ENCODE assay signal across 2 worm cellular contexts in the genomic region with DNA sequence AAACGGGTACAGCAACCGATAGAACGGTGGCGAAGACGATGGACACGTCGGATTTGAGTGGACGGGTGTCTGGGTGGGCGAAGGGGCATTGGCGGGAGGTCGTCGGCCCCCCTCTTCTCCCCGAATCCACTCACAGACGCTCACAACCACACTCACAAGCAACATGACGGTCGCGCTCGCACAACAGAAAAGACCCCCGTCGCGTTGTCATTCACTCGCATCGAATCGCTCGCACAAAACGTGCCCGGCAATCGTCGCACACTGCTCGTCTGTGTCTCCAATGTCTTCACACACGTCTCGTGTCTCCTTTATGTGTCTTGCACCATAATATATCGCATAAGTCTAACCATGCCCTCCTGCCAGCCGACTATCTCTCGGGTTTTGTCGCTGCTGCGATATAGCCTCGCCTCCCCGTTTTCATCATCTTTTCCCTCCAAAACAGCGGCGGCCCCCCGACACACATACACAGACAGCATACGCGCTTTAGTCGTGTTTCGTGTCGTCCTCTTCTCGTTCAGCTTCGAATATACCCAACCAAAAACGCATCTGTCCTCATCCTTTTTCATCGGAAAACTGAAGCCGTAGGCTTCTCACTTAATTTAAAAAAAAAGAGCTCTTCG.
TF ChIP-seq lines count a peak whose summit lies in the region.

No protein-coding gene starts in this region.

TF ChIP-seq in whole organism, L4 larva, 104 proteins besides CTCF, POLR2A, EP300 and RAD21 (continued from another document):
- TF ChIP-seq mxl-3 (GFP tag; optimal IDR thresholded peaks at IDR 0.05; lab: Kevin White, UChicago) (peak; percentile 93), unc-62 (GFP tag; optimal IDR thresholded peaks at IDR 0.05 in 1 of 2; lab: Kevin White, UChicago) (peak in 1 of 2 experiments; percentile 100), unc-62 (tag; optimal IDR thresholded peaks at IDR 0.05; lab: Kevin White, UChicago) (no peak), lir-3 (tag; optimal IDR thresholded peaks at IDR 0.05; lab: Kevin White, UChicago) (no peak), lin-38 (GFP tag; IDR thresholded peaks at IDR 0.05; lab: Robert Waterston, UW) (peak; percentile 61), F44E2.7 (GFP tag; IDR thresholded peaks at IDR 0.05; lab: Robert Waterston, UW) (no peak), zfp-3 (GFP tag; conservative IDR thresholded peaks at IDR 0.05; lab: Robert Waterston, UW) (no peak), unc-39 (tag; optimal IDR thresholded peaks at IDR 0.05; lab: Kevin White, UChicago) (peak; percentile 6), T20F7.1 (GFP tag; optimal IDR thresholded peaks at IDR 0.05; lab: Kevin White, UChicago) (no peak), nhr-48 (tag; optimal IDR thresholded peaks at IDR 0.05; lab: Kevin White, UChicago) (peak; percentile 80), set-16 (GFP tag; IDR thresholded peaks at IDR 0.05; lab: Robert Waterston, UW) (peak; percentile 96), dve-1 (tag; optimal IDR thresholded peaks at IDR 0.05; lab: Kevin White, UChicago; ENCODE audit: insufficient read depth) (peak; percentile 85), saeg-2 (GFP tag; IDR thresholded peaks at IDR 0.05; lab: Robert Waterston, UW) (no peak), pqm-1 (tag; optimal IDR thresholded peaks at IDR 0.05; lab: Kevin White, UChicago) (no peak), sdz-12 (GFP tag; optimal IDR thresholded peaks at IDR 0.05; lab: Kevin White, UChicago) (peak; percentile 4), nhr-111 (GFP tag; optimal IDR thresholded peaks at IDR 0.05; lab: Kevin White, UChicago) (no peak), dmd-9 (GFP tag; IDR thresholded peaks at IDR 0.05; lab: Robert Waterston, UW) (0 out of 2 replicates have a peak, but pooled peaks have one; percentile 57), lin-1 (GFP tag; IDR thresholded peaks at IDR 0.05; lab: Robert Waterston, UW) (peak; percentile 74; the same call in 1 of the 2 replicates), mdt-29 (GFP tag; IDR thresholded peaks at IDR 0.05; lab: Robert Waterston, UW) (no peak; the same call in 1 of the 2 replicates), D1046.2 (GFP tag; IDR thresholded peaks at IDR 0.05; lab: Robert Waterston, UW) (0 out of 2 replicates have a peak, but pooled peaks have one; percentile 40), ctbp-1 (GFP tag; IDR thresholded peaks at IDR 0.05; lab: Robert Waterston, UW) (peak; percentile 88), madf-9 (GFP tag; conservative IDR thresholded peaks at IDR 0.05; lab: Robert Waterston, UW) (no peak), ceh-28 (tag; optimal IDR thresholded peaks at IDR 0.05; lab: Kevin White, UChicago) (no peak), daf-19 (GFP tag; conservative IDR thresholded peaks at IDR 0.05; lab: Robert Waterston, UW) (no peak), ZK337.2 (GFP tag; IDR thresholded peaks at IDR 0.05; lab: Robert Waterston, UW) (no peak), mes-2 (tag; optimal IDR thresholded peaks at IDR 0.05; lab: Kevin White, UChicago; ENCODE audit: poor library complexity, severe bottlenecking) (peak; percentile 81), nhr-28 (tag; optimal IDR thresholded peaks at IDR 0.05; lab: Kevin White, UChicago) (peak; percentile 84), fkh-10 (GFP tag; optimal IDR thresholded peaks at IDR 0.05; lab: Kevin White, UChicago) (peak; percentile 25), spr-3 (GFP tag; optimal IDR thresholded peaks at IDR 0.05; lab: Kevin White, UChicago) (peak; percentile 52), snpc-4 (tag; optimal IDR thresholded peaks at IDR 0.05; lab: Kevin White, UChicago) (no peak), hlh-30 (tag; optimal IDR thresholded peaks at IDR 0.05; lab: Kevin White, UChicago; ENCODE audit: insufficient read depth) (peak; percentile 98), unc-130 (GFP tag; optimal IDR thresholded peaks at IDR 0.05; lab: Kevin White, UChicago) (no peak), zfp-2 (tag; optimal IDR thresholded peaks at IDR 0.05; lab: Kevin White, UChicago) (no peak), rbr-2 (tag; optimal IDR thresholded peaks at IDR 0.05; lab: Kevin White, UChicago) (peak; percentile 93), spr-1 (tag; optimal IDR thresholded peaks at IDR 0.05; lab: Kevin White, UChicago) (peak; percentile 74), ceh-32 (tag; optimal IDR thresholded peaks at IDR 0.05; lab: Kevin White, UChicago; ENCODE audit: poor library complexity) (no peak), zip-11 (GFP tag; IDR thresholded peaks at IDR 0.05; lab: Robert Waterston, UW) (no peak), gei-8 (GFP tag; optimal IDR thresholded peaks at IDR 0.05; lab: Kevin White, UChicago) (peak; percentile 51), nhr-10 (tag; optimal IDR thresholded peaks at IDR 0.05; lab: Kevin White, UChicago) (peak; percentile 34), mep-1 (tag; optimal IDR thresholded peaks at IDR 0.05; lab: Kevin White, UChicago) (peak; percentile 93), ceh-44 (GFP tag; IDR thresholded peaks at IDR 0.05; lab: Robert Waterston, UW) (peak; percentile 64; the same call in 1 of the 2 replicates), pha-4 (GFP tag; IDR thresholded peaks at IDR 0.05; lab: Robert Waterston, UW) (peak; percentile 80), pha-4 (tag; optimal IDR thresholded peaks at IDR 0.05; lab: Kevin White, UChicago) (no peak), lin-39 (tag; optimal IDR thresholded peaks at IDR 0.05; lab: Kevin White, UChicago) (no peak), skn-1 (tag; optimal IDR thresholded peaks at IDR 0.05; lab: Kevin White, UChicago) (no peak), lsy-2 (tag; optimal IDR thresholded peaks at IDR 0.05; lab: Kevin White, UChicago) (peak; percentile 84 to 87), duxl-1 (tag; optimal IDR thresholded peaks at IDR 0.05; lab: Kevin White, UChicago; ENCODE audit: poor library complexity) (peak; percentile 73), dpl-1 (GFP tag; optimal IDR thresholded peaks at IDR 0.05; lab: Kevin White, UChicago) (peak; percentile 60), attf-4 (tag; optimal IDR thresholded peaks at IDR 0.05; lab: Kevin White, UChicago) (no peak), php-3 (GFP tag; IDR thresholded peaks at IDR 0.05; lab: Robert Waterston, UW) (peak; percentile 65), nhr-102 (tag; optimal IDR thresholded peaks at IDR 0.05; lab: Kevin White, UChicago) (peak; percentile 26), egl-27 (tag; optimal IDR thresholded peaks at IDR 0.05; lab: Kevin White, UChicago) (no peak)

TF ChIP-seq in whole organism, late embryonic, 69 proteins besides CTCF, POLR2A, EP300 and RAD21 (continued from another document):
- no peak for TF ChIP-seq fax-1 (tag; optimal IDR thresholded peaks at IDR 0.05; lab: Kevin White, UChicago)
- TF ChIP-seq F13H6.1 (tag; optimal IDR thresholded peaks at IDR 0.05; lab: Kevin White, UChicago), result peak; percentile 67
- TF ChIP-seq ceh-45 (GFP tag; IDR thresholded peaks at IDR 0.05; lab: Robert Waterston, UW), result no peak
- TF ChIP-seq ceh-19 (GFP tag; optimal IDR thresholded peaks at IDR 0.05; lab: Kevin White, UChicago), result peak; percentile 64
- peak; percentile 6 for TF ChIP-seq eyg-1 (tag; optimal IDR thresholded peaks at IDR 0.05; lab: Kevin White, UChicago)
- TF ChIP-seq pros-1 (tag; optimal IDR thresholded peaks at IDR 0.05; lab: Kevin White, UChicago), result peak; percentile 80
- peak; percentile 47 for TF ChIP-seq ceh-14 (tag; optimal IDR thresholded peaks at IDR 0.05; lab: Kevin White, UChicago)
- peak; percentile 3 for TF ChIP-seq ets-4 (tag; optimal IDR thresholded peaks at IDR 0.05; lab: Kevin White, UChicago)
- TF ChIP-seq fkh-6 (tag; optimal IDR thresholded peaks at IDR 0.05; lab: Kevin White, UChicago), result peak; percentile 2
- TF ChIP-seq ceh-6 (GFP tag; optimal IDR thresholded peaks at IDR 0.05; lab: Kevin White, UChicago), result peak; percentile 42
